Worm (Caenorhabditis elegans) whole organism, L4/young adult: ENCODE data around the gene K08D9.4.

Source experiments
- W03F9.2 ChIP-seq: fragments of 150-350 bp; optimal IDR thresholded peaks from 2 replicates; lab custom pipeline; 2014; ENCODE audit warnings: missing biosample characterization, missing genetic modification characterization
- dao-5 ChIP-seq: sonication (generic microtip); optimal IDR thresholded peaks from 2 replicates; lab custom pipeline; 2016; ENCODE audit warnings: missing genotype, missing genetic modification characterization, moderate library complexity, missing compliant biosample characterization

ce11 chrV:3155072-3155471 is 45.2 kb downstream of the K08D9.4 start, which contains the start of gene srab-7:
- TF ChIP-seq W03F9.2 (tag; lab: Kevin White, UChicago), result no peak
- no peak for TF ChIP-seq dao-5 (tag; lab: Kevin White, UChicago)
